Worm (Caenorhabditis elegans): Measurements from ENCODE around the gene T14G8.3.

DNA sequence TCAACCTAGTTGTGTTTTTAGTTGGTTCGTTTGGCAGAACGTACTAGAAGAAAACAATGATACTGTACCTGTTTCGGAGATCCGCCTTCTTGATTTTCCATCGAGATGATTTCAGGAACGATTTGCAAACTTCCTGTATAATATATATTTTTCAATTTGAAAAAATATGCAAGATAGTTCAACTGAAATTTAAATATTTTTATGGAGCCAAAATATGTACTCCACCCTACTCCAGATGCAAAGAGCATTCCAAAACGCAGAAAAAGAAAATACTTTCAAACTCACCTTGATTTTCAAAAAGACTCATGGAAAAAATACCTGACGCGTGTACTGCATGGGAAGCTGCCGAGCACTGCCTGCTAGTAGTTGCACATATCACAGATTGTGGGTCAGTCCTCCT, 47.5 kb upstream of the T14G8.3 start, which contains the start of gene gei-3:
- TF ChIP-seq unc-39 (tag; optimal IDR thresholded peaks at IDR 0.05) (no peak), ceh-82 (tag; optimal IDR thresholded peaks at IDR 0.05) (no peak), nhr-237 (tag; optimal IDR thresholded peaks at IDR 0.05) (no peak), lin-11 (tag; optimal IDR thresholded peaks at IDR 0.05) (no peak), fos-1 (tag; optimal IDR thresholded peaks at IDR 0.05) (no peak), blmp-1 (tag; optimal IDR thresholded peaks at IDR 0.05; ENCODE audit: insufficient read depth) (no peak), lin-39 (tag; optimal IDR thresholded peaks at IDR 0.05) (no peak), C34F6.9 (tag; optimal IDR thresholded peaks at IDR 0.05) (no peak), R02D3.7 (tag; optimal IDR thresholded peaks at IDR 0.05) (no peak)

Data from whole organism, L2 larva.